In the genomic region with DNA sequence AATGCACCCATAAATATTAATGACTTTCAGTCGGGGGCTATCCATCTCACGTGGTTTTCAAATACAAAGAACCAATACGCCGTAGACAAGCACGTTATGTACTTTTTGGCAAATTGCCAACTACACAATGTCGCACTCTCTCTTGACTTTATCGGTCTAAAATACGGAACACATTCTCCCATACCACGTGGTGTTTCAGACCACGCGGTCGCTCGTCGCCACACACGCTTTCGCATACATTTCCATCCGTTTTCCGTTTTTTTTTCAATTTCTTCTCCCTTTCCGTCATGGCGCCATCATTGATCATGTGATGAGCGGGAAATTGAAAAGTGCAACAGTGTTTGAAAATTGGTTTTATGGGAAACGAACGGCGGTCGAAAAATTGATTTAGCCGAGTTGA, we compare ENCODE assay signal across 5 worm cellular contexts.
TF ChIP-seq lines count a peak whose summit lies in the region.

No protein-coding gene starts in this region.

TF ChIP-seq in whole organism, L1 larva, 84 proteins besides CTCF, POLR2A, EP300 and RAD21 (continued from another document and continues in another):
- no peak for TF ChIP-seq ceh-90 (tag; optimal IDR thresholded peaks at IDR 0.05; lab: Kevin White, UChicago)
- TF ChIP-seq dpl-1 (GFP tag; optimal IDR thresholded peaks at IDR 0.05; lab: Kevin White, UChicago): peak; percentile 59 to 83 (median 74)
- TF ChIP-seq mep-1 (tag; optimal IDR thresholded peaks at IDR 0.05; lab: Kevin White, UChicago): peak; percentile 83
- TF ChIP-seq lin-15B (tag; optimal IDR thresholded peaks at IDR 0.05; lab: Kevin White, UChicago): no peak
- no peak for TF ChIP-seq C34B4.2 (tag; optimal IDR thresholded peaks at IDR 0.05; lab: Kevin White, UChicago)
- TF ChIP-seq ztf-4 (tag; optimal IDR thresholded peaks at IDR 0.05; lab: Kevin White, UChicago): peak; percentile 83
- TF ChIP-seq mdl-1 (tag; optimal IDR thresholded peaks at IDR 0.05; lab: Kevin White, UChicago): peak in 1 of 2 experiments; percentile 99
- no peak for TF ChIP-seq sup-37 (GFP tag; optimal IDR thresholded peaks at IDR 0.05; lab: Kevin White, UChicago)
- TF ChIP-seq ceh-63 (GFP tag; optimal IDR thresholded peaks at IDR 0.05; lab: Kevin White, UChicago): peak; percentile 5
- peak; percentile 91 for TF ChIP-seq nhr-47 (tag; optimal IDR thresholded peaks at IDR 0.05; lab: Kevin White, UChicago)
- TF ChIP-seq skn-1 (tag; optimal IDR thresholded peaks at IDR 0.05; lab: Kevin White, UChicago): peak; percentile 70
- TF ChIP-seq lin-39 (tag; optimal IDR thresholded peaks at IDR 0.05; lab: Kevin White, UChicago): no peak
- peak; percentile 69 to 72 for TF ChIP-seq lsy-2 (tag; optimal IDR thresholded peaks at IDR 0.05; lab: Kevin White, UChicago)
- TF ChIP-seq aha-1 (tag; optimal IDR thresholded peaks at IDR 0.05; lab: Kevin White, UChicago): peak; percentile 38
- TF ChIP-seq nhr-237 (tag; optimal IDR thresholded peaks at IDR 0.05; lab: Kevin White, UChicago): no peak
- peak; percentile 98 for TF ChIP-seq nhr-71 (tag; optimal IDR thresholded peaks at IDR 0.05; lab: Kevin White, UChicago)
- TF ChIP-seq lin-35 (GFP tag; optimal IDR thresholded peaks at IDR 0.05; lab: Kevin White, UChicago): peak; percentile 49 to 90
- TF ChIP-seq pax-3 (tag; optimal IDR thresholded peaks at IDR 0.05; lab: Kevin White, UChicago): peak; percentile 95
- no peak for TF ChIP-seq hlh-4 (tag; optimal IDR thresholded peaks at IDR 0.05; lab: Kevin White, UChicago)
- TF ChIP-seq xbp-1 (tag; optimal IDR thresholded peaks at IDR 0.05; lab: Kevin White, UChicago): peak; percentile 57
- TF ChIP-seq nhr-76 (tag; optimal IDR thresholded peaks at IDR 0.05; lab: Kevin White, UChicago): no peak
- TF ChIP-seq isw-1 (GFP tag; IDR thresholded peaks at IDR 0.05; lab: Robert Waterston, UW): peak; percentile 22; the same call in 1 of the 2 replicates
- TF ChIP-seq C04F5.9 (tag; optimal IDR thresholded peaks at IDR 0.05; lab: Kevin White, UChicago): peak; percentile 58
- TF ChIP-seq sptf-1 (tag; optimal IDR thresholded peaks at IDR 0.05; lab: Kevin White, UChicago): no peak
- peak; percentile 94 for TF ChIP-seq nhr-90 (tag; optimal IDR thresholded peaks at IDR 0.05; lab: Kevin White, UChicago; ENCODE audit: poor library complexity)

TF ChIP-seq in whole organism, L2 larva, 48 proteins besides CTCF, POLR2A, EP300 and RAD21 (continued from another document):
- TF ChIP-seq ZK546.5 (tag; optimal IDR thresholded peaks at IDR 0.05; lab: Kevin White, UChicago) (no peak), blmp-1 (tag; optimal IDR thresholded peaks at IDR 0.05; lab: Kevin White, UChicago; ENCODE audit: insufficient read depth) (peak; percentile 97), skn-1 (tag; optimal IDR thresholded peaks at IDR 0.05; lab: Kevin White, UChicago) (peak; percentile 49), elt-3 (tag; optimal IDR thresholded peaks at IDR 0.05; lab: Kevin White, UChicago) (no peak), snpc-4 (tag; optimal IDR thresholded peaks at IDR 0.05; lab: Kevin White, UChicago) (peak; percentile 59), nhr-129 (tag; optimal IDR thresholded peaks at IDR 0.05; lab: Kevin White, UChicago) (peak; percentile 93), unc-62 (GFP tag; optimal IDR thresholded peaks at IDR 0.05; lab: Kevin White, UChicago) (peak; percentile 49), Y55F3AM.14 (GFP tag; optimal IDR thresholded peaks at IDR 0.05; lab: Kevin White, UChicago) (peak; percentile 71), egl-27 (tag; optimal IDR thresholded peaks at IDR 0.05; lab: Kevin White, UChicago) (peak; percentile 94), unc-55 (GFP tag; optimal IDR thresholded peaks at IDR 0.05; lab: Kevin White, UChicago) (peak; percentile 49), ama-1 (optimal IDR thresholded peaks at IDR 0.05; lab: Kevin White, UChicago) (peak; percentile 40), mdl-1 (tag; optimal IDR thresholded peaks at IDR 0.05; lab: Kevin White, UChicago) (peak; percentile 91 to 94), F13H6.1 (tag; optimal IDR thresholded peaks at IDR 0.05; lab: Kevin White, UChicago) (peak; percentile 95), nhr-25 (tag; optimal IDR thresholded peaks at IDR 0.05; lab: Kevin White, UChicago) (peak; percentile 92), nhr-21 (tag; optimal IDR thresholded peaks at IDR 0.05; lab: Kevin White, UChicago) (peak; percentile 97), mab-5 (tag; optimal IDR thresholded peaks at IDR 0.05; lab: Kevin White, UChicago) (peak; percentile 29), aly-2 (tag; optimal IDR thresholded peaks at IDR 0.05; lab: Kevin White, UChicago) (no peak), mbf-1 (tag; optimal IDR thresholded peaks at IDR 0.05; lab: Kevin White, UChicago) (no peak), lsy-2 (tag; optimal IDR thresholded peaks at IDR 0.05; lab: Kevin White, UChicago) (peak in 1 of 2 experiments; percentile 86), sem-4 (tag; optimal IDR thresholded peaks at IDR 0.05; lab: Kevin White, UChicago) (peak; percentile 94), lin-11 (tag; optimal IDR thresholded peaks at IDR 0.05; lab: Kevin White, UChicago) (peak; percentile 52)

TF ChIP-seq in whole organism, L3 larva, 47 proteins besides CTCF, POLR2A, EP300 and RAD21 (continued from another document and continues in another):
- TF ChIP-seq lin-39 (tag; optimal IDR thresholded peaks at IDR 0.05; lab: Kevin White, UChicago): peak; percentile 6
- TF ChIP-seq daf-12 (tag; optimal IDR thresholded peaks at IDR 0.05; lab: Kevin White, UChicago): no peak
- no peak for TF ChIP-seq fos-1 (tag; optimal IDR thresholded peaks at IDR 0.05; lab: Kevin White, UChicago)
- TF ChIP-seq elt-1 (tag; optimal IDR thresholded peaks at IDR 0.05; lab: Kevin White, UChicago): peak; percentile 58
- TF ChIP-seq ceh-16 (tag; optimal IDR thresholded peaks at IDR 0.05; lab: Kevin White, UChicago): no peak
- TF ChIP-seq aly-2 (tag; optimal IDR thresholded peaks at IDR 0.05; lab: Kevin White, UChicago): no peak
- TF ChIP-seq eor-1 (tag; optimal IDR thresholded peaks at IDR 0.05; lab: Kevin White, UChicago): no peak
- TF ChIP-seq jun-1 (tag; optimal IDR thresholded peaks at IDR 0.05; lab: Kevin White, UChicago): peak; percentile 88
- peak in 1 of 3 experiments; percentile 67 for TF ChIP-seq elt-3 (tag; optimal IDR thresholded peaks at IDR 0.05; lab: Kevin White, UChicago)
- peak; percentile 95 for TF ChIP-seq nhr-25 (tag; optimal IDR thresholded peaks at IDR 0.05; lab: Kevin White, UChicago)
- peak; percentile 98 for TF ChIP-seq nhr-43 (tag; optimal IDR thresholded peaks at IDR 0.05; lab: Kevin White, UChicago; ENCODE audit: poor library complexity, severe bottlenecking)
- TF ChIP-seq ceh-28 (tag; optimal IDR thresholded peaks at IDR 0.05; lab: Kevin White, UChicago): no peak
- TF ChIP-seq sea-2 (GFP tag; optimal IDR thresholded peaks at IDR 0.05; lab: Kevin White, UChicago): no peak
- TF ChIP-seq lsy-12 (tag; optimal IDR thresholded peaks at IDR 0.05; lab: Kevin White, UChicago): peak; percentile 89
- no peak for TF ChIP-seq mml-1 (tag; optimal IDR thresholded peaks at IDR 0.05; lab: Kevin White, UChicago)
- no peak for TF ChIP-seq unc-39 (tag; optimal IDR thresholded peaks at IDR 0.05; lab: Kevin White, UChicago)
- TF ChIP-seq zag-1 (tag; optimal IDR thresholded peaks at IDR 0.05; lab: Kevin White, UChicago): no peak
- TF ChIP-seq nfya-1 (tag; optimal IDR thresholded peaks at IDR 0.05; lab: Kevin White, UChicago; ENCODE audit: insufficient read depth): peak; percentile 67
- TF ChIP-seq ztf-11 (tag; optimal IDR thresholded peaks at IDR 0.05; lab: Kevin White, UChicago): no peak
- TF ChIP-seq nhr-28 (tag; optimal IDR thresholded peaks at IDR 0.05; lab: Kevin White, UChicago): no peak
- TF ChIP-seq ceh-9 (tag; optimal IDR thresholded peaks at IDR 0.05; lab: Kevin White, UChicago): no peak
- no peak for TF ChIP-seq skn-1 (tag; optimal IDR thresholded peaks at IDR 0.05; lab: Kevin White, UChicago)
- peak; percentile 33 for TF ChIP-seq ztf-4 (tag; optimal IDR thresholded peaks at IDR 0.05; lab: Kevin White, UChicago)
- TF ChIP-seq fkh-2 (tag; optimal IDR thresholded peaks at IDR 0.05; lab: Kevin White, UChicago): no peak
- TF ChIP-seq nhr-77 (tag; optimal IDR thresholded peaks at IDR 0.05; lab: Kevin White, UChicago): no peak
- peak; percentile 96 for TF ChIP-seq elt-2 (tag; optimal IDR thresholded peaks at IDR 0.05; lab: Kevin White, UChicago)
- TF ChIP-seq ceh-82 (tag; optimal IDR thresholded peaks at IDR 0.05; lab: Kevin White, UChicago): no peak
- peak; percentile 86 for TF ChIP-seq tbx-2 (tag; optimal IDR thresholded peaks at IDR 0.05; lab: Kevin White, UChicago)
- peak; percentile 95 for TF ChIP-seq nhr-23 (tag; optimal IDR thresholded peaks at IDR 0.05; lab: Kevin White, UChicago)

TF ChIP-seq in whole organism, L4 larva, 104 proteins besides CTCF, POLR2A, EP300 and RAD21 (continued from another document and continues in another):
- TF ChIP-seq unc-39 (tag; optimal IDR thresholded peaks at IDR 0.05; lab: Kevin White, UChicago) (no peak), zag-1 (tag; optimal IDR thresholded peaks at IDR 0.05; lab: Kevin White, UChicago) (no peak), F44E2.7 (GFP tag; IDR thresholded peaks at IDR 0.05; lab: Robert Waterston, UW) (no peak), ceh-32 (tag; optimal IDR thresholded peaks at IDR 0.05; lab: Kevin White, UChicago; ENCODE audit: poor library complexity) (no peak), madf-9 (GFP tag; conservative IDR thresholded peaks at IDR 0.05; lab: Robert Waterston, UW) (peak; percentile 64), Y105C5A.15 (GFP tag; IDR thresholded peaks at IDR 0.05; lab: Robert Waterston, UW) (no peak), F37D6.2 (tag; optimal IDR thresholded peaks at IDR 0.05; lab: Kevin White, UChicago) (peak; percentile 32), set-16 (GFP tag; IDR thresholded peaks at IDR 0.05; lab: Robert Waterston, UW) (peak; percentile 47; the same call in 1 of the 2 replicates), snpc-1.2 (GFP tag; IDR thresholded peaks at IDR 0.05; lab: Robert Waterston, UW) (no peak), ama-1 (optimal IDR thresholded peaks at IDR 0.05; lab: Kevin White, UChicago) (no peak), ceh-28 (tag; optimal IDR thresholded peaks at IDR 0.05; lab: Kevin White, UChicago) (no peak), egl-43 (GFP tag; IDR thresholded peaks at IDR 0.05; lab: Robert Waterston, UW) (no peak), ZK337.2 (GFP tag; IDR thresholded peaks at IDR 0.05; lab: Robert Waterston, UW) (no peak), rbr-2 (tag; optimal IDR thresholded peaks at IDR 0.05; lab: Kevin White, UChicago) (peak; percentile 38), zip-11 (GFP tag; IDR thresholded peaks at IDR 0.05; lab: Robert Waterston, UW) (no peak), arid-1 (GFP tag; conservative IDR thresholded peaks at IDR 0.05; lab: Robert Waterston, UW) (no peak), ceh-62 (tag; optimal IDR thresholded peaks at IDR 0.05; lab: Kevin White, UChicago) (no peak), hlh-11 (tag; optimal IDR thresholded peaks at IDR 0.05; lab: Kevin White, UChicago) (peak; percentile 99), Y5F2A.4 (GFP tag; optimal IDR thresholded peaks at IDR 0.05; lab: Kevin White, UChicago) (no peak), nhr-111 (GFP tag; optimal IDR thresholded peaks at IDR 0.05; lab: Kevin White, UChicago) (no peak), mes-2 (tag; optimal IDR thresholded peaks at IDR 0.05; lab: Kevin White, UChicago; ENCODE audit: poor library complexity, severe bottlenecking) (peak; percentile 62), lin-15B (tag; optimal IDR thresholded peaks at IDR 0.05; lab: Kevin White, UChicago) (no peak), dmd-6 (GFP tag; IDR thresholded peaks at IDR 0.05; lab: Robert Waterston, UW) (peak; percentile 99), lsy-2 (tag; optimal IDR thresholded peaks at IDR 0.05; lab: Kevin White, UChicago) (peak; percentile 64 to 84), vab-7 (GFP tag; IDR thresholded peaks at IDR 0.05; lab: Robert Waterston, UW) (peak; percentile 63; the same call in 1 of the 2 replicates), unc-62 (GFP tag; optimal IDR thresholded peaks at IDR 0.05 in 1 of 2; lab: Kevin White, UChicago) (peak in 1 of 2 experiments; percentile 99), unc-62 (tag; optimal IDR thresholded peaks at IDR 0.05; lab: Kevin White, UChicago) (no peak), egl-27 (tag; optimal IDR thresholded peaks at IDR 0.05; lab: Kevin White, UChicago) (peak; percentile 2), pha-4 (GFP tag; IDR thresholded peaks at IDR 0.05; lab: Robert Waterston, UW) (peak; percentile 68), pha-4 (tag; optimal IDR thresholded peaks at IDR 0.05; lab: Kevin White, UChicago) (no peak), hif-1 (tag; optimal IDR thresholded peaks at IDR 0.05; lab: Kevin White, UChicago) (peak; percentile 67 to 82)

TF ChIP-seq in whole organism, young adult, 124 proteins besides CTCF, POLR2A, EP300 and RAD21 (continued from another document and continues in another):
- TF ChIP-seq ztf-18 (tag; optimal IDR thresholded peaks at IDR 0.05; lab: Kevin White, UChicago): peak; percentile 24
- no peak for TF ChIP-seq B0019.2 (GFP tag; conservative IDR thresholded peaks at IDR 0.05; lab: Robert Waterston, UW)
- peak; percentile 79 to 82 for TF ChIP-seq let-607 (tag; optimal IDR thresholded peaks at IDR 0.05; lab: Kevin White, UChicago)
- no peak for TF ChIP-seq F57A8.1 (GFP tag; optimal IDR thresholded peaks at IDR 0.05; lab: Kevin White, UChicago)
- no peak for TF ChIP-seq efl-1 (GFP tag; optimal IDR thresholded peaks at IDR 0.05; lab: Kevin White, UChicago)
- no peak for TF ChIP-seq nhr-27 (tag; optimal IDR thresholded peaks at IDR 0.05; lab: Kevin White, UChicago)
- no peak for TF ChIP-seq madf-3 (GFP tag; IDR thresholded peaks at IDR 0.05; lab: Robert Waterston, UW)
- TF ChIP-seq lir-1 (GFP tag; conservative IDR thresholded peaks at IDR 0.05; lab: Robert Waterston, UW): peak; percentile 81; the same call in 1 of the 2 replicates
- TF ChIP-seq dpff-1 (tag; optimal IDR thresholded peaks at IDR 0.05; lab: Kevin White, UChicago): no peak
- TF ChIP-seq lin-54 (GFP tag; optimal IDR thresholded peaks at IDR 0.05; lab: Kevin White, UChicago): peak; percentile 66
- TF ChIP-seq B0336.3 (GFP tag; IDR thresholded peaks at IDR 0.05; lab: Robert Waterston, UW): no peak; the same call in none of the 2 replicates
- no peak for TF ChIP-seq snpc-3.4 (tag; optimal IDR thresholded peaks at IDR 0.05; lab: Kevin White, UChicago)
- no peak for TF ChIP-seq tbx-9 (tag; optimal IDR thresholded peaks at IDR 0.05; lab: Kevin White, UChicago; ENCODE audit: borderline replicate concordance)
- TF ChIP-seq F22D6.2 (tag; optimal IDR thresholded peaks at IDR 0.05; lab: Kevin White, UChicago): peak; percentile 94
- no peak for TF ChIP-seq sdz-38 (tag; optimal IDR thresholded peaks at IDR 0.05; lab: Kevin White, UChicago)
- no peak for TF ChIP-seq pha-4 (tag; optimal IDR thresholded peaks at IDR 0.05; lab: Kevin White, UChicago)
- TF ChIP-seq F55B11.4 (tag; optimal IDR thresholded peaks at IDR 0.05; lab: Kevin White, UChicago; ENCODE audit: borderline replicate concordance, insufficient read depth): no peak
- TF ChIP-seq unc-130 (GFP tag; optimal IDR thresholded peaks at IDR 0.05; lab: Kevin White, UChicago): no peak
- no peak for TF ChIP-seq Y79H2A.3 (GFP tag; conservative IDR thresholded peaks at IDR 0.05; lab: Robert Waterston, UW)
- TF ChIP-seq tbp1 (GFP tag; optimal IDR thresholded peaks at IDR 0.05; lab: Kevin White, UChicago): peak; percentile 61
- TF ChIP-seq chd-7 (tag; optimal IDR thresholded peaks at IDR 0.05; lab: Kevin White, UChicago): peak; percentile 97
- TF ChIP-seq ceh-100 (GFP tag; IDR thresholded peaks at IDR 0.05; lab: Robert Waterston, UW): no peak
- peak; percentile 89 for TF ChIP-seq tlf-1 (GFP tag; optimal IDR thresholded peaks at IDR 0.05; lab: Kevin White, UChicago)
- TF ChIP-seq ztf-26 (tag; optimal IDR thresholded peaks at IDR 0.05; lab: Kevin White, UChicago): peak; percentile 96
- no peak for TF ChIP-seq fkh-3 (tag; optimal IDR thresholded peaks at IDR 0.05; lab: Kevin White, UChicago)
- TF ChIP-seq F49E8.2 (tag; optimal IDR thresholded peaks at IDR 0.05; lab: Kevin White, UChicago; ENCODE audit: insufficient read depth): no peak
- TF ChIP-seq F33H1.4 (GFP tag; IDR thresholded peaks at IDR 0.05; lab: Robert Waterston, UW): peak; percentile 25
- TF ChIP-seq cebp-1 (GFP tag; IDR thresholded peaks at IDR 0.05; lab: Robert Waterston, UW): peak; percentile 82
- peak; percentile 91 for TF ChIP-seq cebp-1 (tag; optimal IDR thresholded peaks at IDR 0.05; lab: Kevin White, UChicago)
- no peak for TF ChIP-seq bed-2 (GFP tag; IDR thresholded peaks at IDR 0.05; lab: Robert Waterston, UW)
- no peak for TF ChIP-seq attf-3 (GFP tag; conservative IDR thresholded peaks at IDR 0.05; lab: Robert Waterston, UW)
- TF ChIP-seq nhr-90 (tag; optimal IDR thresholded peaks at IDR 0.05; lab: Kevin White, UChicago): peak; percentile 75
- peak; percentile 84 for TF ChIP-seq K12H6.12 (tag; optimal IDR thresholded peaks at IDR 0.05; lab: Kevin White, UChicago)
- no peak for TF ChIP-seq F39B2.1 (GFP tag; IDR thresholded peaks at IDR 0.05; lab: Robert Waterston, UW)
- peak; percentile 69 for TF ChIP-seq mcd-1 (GFP tag; IDR thresholded peaks at IDR 0.05; lab: Robert Waterston, UW)
